Fruit fly (Drosophila melanogaster) whole organism: Measurements from ENCODE around the gene AhcyL2.

Experiments used
- CG8478 ChIP-seq: fragments of >200 bp; optimal IDR thresholded peaks from 2 replicates; lab custom pipeline; 2018; ENCODE audit warnings: inconsistent platforms
- Dll ChIP-seq: fragments of >200 bp; optimal IDR thresholded peaks from 2 replicates; lab custom pipeline; 2017
- pan ChIP-seq: fragments of >200 bp; optimal IDR thresholded peaks from 2 replicates; lab custom pipeline; 2017
- psq ChIP-seq: fragments of >200 bp; optimal IDR thresholded peaks from 2 replicates; lab custom pipeline; 2017
- usp ChIP-seq: fragments of >200 bp; optimal IDR thresholded peaks from 2 replicates; lab custom pipeline; 2017; ENCODE audit warnings: missing biosample characterization, missing genetic modification characterization, mixed read lengths

DNA sequence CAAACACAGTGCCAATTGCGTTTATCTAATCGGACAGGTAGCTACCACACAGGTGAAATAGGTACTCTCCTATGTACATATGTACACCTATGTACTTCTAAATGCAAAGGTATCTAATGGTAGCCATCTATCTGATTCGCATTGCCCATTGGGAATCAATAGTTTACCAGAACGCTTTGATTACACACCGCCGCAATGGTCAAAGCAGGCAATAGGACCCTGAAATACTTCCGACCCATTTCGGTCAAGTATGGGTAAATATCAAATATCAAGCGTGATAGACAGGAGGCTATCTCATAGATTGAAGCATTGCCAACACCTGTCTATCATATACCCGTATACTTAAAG, 26.7 kb upstream of the AhcyL2 start:
- TF ChIP-seq Dll (lab: Kevin White, UChicago): no peak
- no peak for TF ChIP-seq psq
- TF ChIP-seq usp (GFP tag; lab: Kevin White, UChicago): no peak
- no peak for TF ChIP-seq pan
- no peak for TF ChIP-seq CG8478 (lab: Kevin White, UChicago)
